Fruit fly (Drosophila melanogaster) whole organism, embryonic: ENCODE measurements around the gene CG2321.

Experiments
- Abd-B ChIP-seq: fragments of 200-800 bp; sonication (Bioruptor generic); optimal IDR thresholded peaks from 2 replicates; lab custom pipeline; 2018; ENCODE audit warnings: missing biosample characterization, mild to moderate bottlenecking, missing genetic modification characterization, moderate library complexity
- Atf-2 ChIP-seq: fragments of 200-800 bp; sonication (Bioruptor generic); optimal IDR thresholded peaks from 2 replicates; lab custom pipeline; 2016; ENCODE audit warnings: missing biosample characterization, missing genetic modification characterization
- Atf6 ChIP-seq: fragments of 200-800 bp; sonication (Bioruptor generic); IDR thresholded peaks from 2 replicates; pipeline ENCODE4 v1.3.6; 2022; ENCODE audit warnings: missing biosample characterization, missing genetic modification characterization
- Bteb2 ChIP-seq: fragments of 200-800 bp; sonication (Bioruptor generic); optimal IDR thresholded peaks from 2 replicates; lab custom pipeline; 2016; ENCODE audit warnings: missing biosample characterization, missing genetic modification characterization
- CG12942 ChIP-seq: fragments of 200-800 bp; sonication (Bioruptor generic); optimal IDR thresholded peaks from 3 replicates; lab custom pipeline; 2016; ENCODE audit warnings: missing biosample characterization, missing genetic modification characterization
- CG17829 ChIP-seq: fragments of 200-800 bp; optimal IDR thresholded peaks from 2 replicates; lab custom pipeline; 2019; ENCODE audit warnings: missing biosample characterization, mild to moderate bottlenecking, missing genetic modification characterization, moderate library complexity
- CG2129 ChIP-seq: fragments of 200-800 bp; sonication (Bioruptor generic); IDR thresholded peaks from 2 replicates; pipeline ENCODE4 v1.3.6; 2022; ENCODE audit warnings: missing biosample characterization, missing genetic modification characterization; ENCODE audit not compliant: partially characterized antibody
- CG3995 ChIP-seq: fragments of 200-800 bp; sonication (Bioruptor generic); optimal IDR thresholded peaks from 3 replicates; lab custom pipeline; 2016; ENCODE audit warnings: missing biosample characterization, missing genetic modification characterization
- CG5180 ChIP-seq: fragments of 200-800 bp; sonication (Bioruptor generic); optimal IDR thresholded peaks from 3 replicates; lab custom pipeline; 2017; ENCODE audit warnings: missing biosample characterization, missing genetic modification characterization, mild to moderate bottlenecking, moderate library complexity, missing genetic modification reagents
- CG7556 ChIP-seq: fragments of 200-800 bp; sonication (Bioruptor generic); optimal IDR thresholded peaks from 2 replicates; lab custom pipeline; 2017; ENCODE audit warnings: missing biosample characterization, mild to moderate bottlenecking, missing genetic modification characterization
- CG8359 ChIP-seq: fragments of 200-800 bp; sonication (Bioruptor generic); optimal IDR thresholded peaks from 2 replicates; lab custom pipeline; 2017; ENCODE audit warnings: missing biosample characterization, mild to moderate bottlenecking, missing genetic modification characterization, borderline replicate concordance
- CG9932 ChIP-seq: fragments of 200-800 bp; sonication (Bioruptor generic); IDR thresholded peaks from 2 replicates; pipeline ENCODE4 v1.3.6; 2022; ENCODE audit warnings: missing biosample characterization, missing genetic modification characterization
- CTCF ChIP-seq: fragments of 200-800 bp; sonication (Bioruptor generic); optimal IDR thresholded peaks from 2 replicates; lab custom pipeline; 2017; ENCODE audit warnings: missing biosample characterization, mild to moderate bottlenecking, missing genetic modification characterization, moderate library complexity
- Deaf1 ChIP-seq: fragments of 200-800 bp; optimal IDR thresholded peaks from 3 replicates; lab custom pipeline; 2019; ENCODE audit warnings: missing biosample characterization, mild to moderate bottlenecking, missing genetic modification characterization, moderate library complexity
- Drgx ChIP-seq: fragments of 200-800 bp; sonication (Bioruptor generic); IDR thresholded peaks from 2 replicates; pipeline ENCODE4 v1.3.6; 2022; ENCODE audit warnings: missing biosample characterization, missing genetic modification characterization
- Ets97D ChIP-seq: fragments of 200-800 bp; sonication (Bioruptor generic); optimal IDR thresholded peaks from 3 replicates; lab custom pipeline; 2016; ENCODE audit warnings: missing biosample characterization, missing genetic modification characterization
- Fer2 ChIP-seq: fragments of 200-800 bp; sonication (Bioruptor generic); optimal IDR thresholded peaks from 2 replicates; lab custom pipeline; 2018; ENCODE audit warnings: missing biosample characterization, mild to moderate bottlenecking, missing genetic modification characterization, moderate library complexity
- Hand ChIP-seq: fragments of 200-800 bp; sonication (Bioruptor generic); optimal IDR thresholded peaks from 2 replicates; lab custom pipeline; 2017; ENCODE audit warnings: mild to moderate bottlenecking, missing biosample characterization, missing genetic modification reagents, missing genetic modification characterization
- Jarid2 ChIP-seq: fragments of 200-800 bp; sonication (Bioruptor generic); optimal IDR thresholded peaks from 3 replicates; lab custom pipeline; 2017; ENCODE audit warnings: mild to moderate bottlenecking, missing biosample characterization, missing genetic modification reagents, missing genetic modification characterization
- Lim3 ChIP-seq: fragments of 200-800 bp; sonication (Bioruptor generic); IDR thresholded peaks from 2 replicates; pipeline ENCODE4 v1.3.6; 2022; ENCODE audit warnings: missing biosample characterization, missing genetic modification characterization
- Max ChIP-seq: fragments of 200-800 bp; sonication (Bioruptor generic); optimal IDR thresholded peaks from 2 replicates; lab custom pipeline; 2016; ENCODE audit warnings: missing biosample characterization, mild to moderate bottlenecking, missing genetic modification characterization
- Mes4 ChIP-seq: fragments of 200-800 bp; sonication (Bioruptor generic); optimal IDR thresholded peaks from 2 replicates; lab custom pipeline; 2016; ENCODE audit warnings: missing biosample characterization, missing genetic modification characterization
- Neu2 ChIP-seq: fragments of 200-800 bp; sonication (Bioruptor generic); optimal IDR thresholded peaks from 3 replicates; lab custom pipeline; 2016; ENCODE audit warnings: missing biosample characterization, missing genetic modification characterization, borderline replicate concordance
- Nf-YB ChIP-seq: fragments of 200-800 bp; sonication (Bioruptor generic); optimal IDR thresholded peaks from 3 replicates; lab custom pipeline; 2019; ENCODE audit warnings: missing biosample characterization, mild to moderate bottlenecking, missing genetic modification characterization, moderate library complexity
- Opbp ChIP-seq: fragments of 200-800 bp; sonication (Bioruptor generic); IDR thresholded peaks from 3 replicates; pipeline ENCODE4 v1.3.6; 2022; ENCODE audit warnings: missing biosample characterization, missing genetic modification characterization; ENCODE audit not compliant: partially characterized antibody
- Stat92E ChIP-seq, 3 experiments: fragments of >200 bp in 2 of 3; fragments of 200-800 bp in 1 of 3; sonication (Bioruptor generic) in 1 of 3; optimal IDR thresholded peaks; 2 replicates each; lab custom pipeline; 2017 to 2019; ENCODE audit warnings: missing biosample characterization in 3 of 3, missing genetic modification characterization in 3 of 3, mild to moderate bottlenecking in 1 of 3, moderate library complexity in 1 of 3
- Taf1 ChIP-seq: fragments of 200-800 bp; sonication (Bioruptor generic); IDR thresholded peaks from 2 replicates; pipeline ENCODE4 v1.3.6; 2022; ENCODE audit warnings: missing biosample characterization, missing genetic modification characterization
- Xrp1 ChIP-seq: fragments of 200-800 bp; sonication (Bioruptor generic); IDR thresholded peaks from 2 replicates; pipeline ENCODE4 v1.3.6; 2022; ENCODE audit warnings: missing biosample characterization, missing genetic modification characterization
- ash1 ChIP-seq: fragments of 200-800 bp; sonication (Bioruptor generic); optimal IDR thresholded peaks from 2 replicates; lab custom pipeline; 2018; ENCODE audit warnings: missing biosample characterization, mild to moderate bottlenecking, missing genetic modification characterization
- caup ChIP-seq: fragments of 200-800 bp; sonication (Bioruptor generic); optimal IDR thresholded peaks from 3 replicates; lab custom pipeline; 2017; ENCODE audit warnings: missing biosample characterization, mild to moderate bottlenecking, missing genetic modification characterization, moderate library complexity; ENCODE audit not compliant: severe bottlenecking
- cg ChIP-seq: fragments of 200-800 bp; sonication (Bioruptor generic); optimal IDR thresholded peaks from 3 replicates; lab custom pipeline; 2019; ENCODE audit warnings: missing biosample characterization, mild to moderate bottlenecking, missing genetic modification characterization, moderate library complexity
- danr ChIP-seq: fragments of 200-800 bp; sonication (Bioruptor generic); IDR thresholded peaks from 2 replicates; pipeline ENCODE4 v1.3.6; 2022; ENCODE audit warnings: missing biosample characterization, missing genetic modification characterization
- dimm ChIP-seq: fragments of 200-800 bp; sonication (Bioruptor generic); IDR thresholded peaks from 2 replicates; pipeline ENCODE4 v1.3.6; 2022; ENCODE audit warnings: missing biosample characterization, missing genetic modification characterization
- dm ChIP-seq: fragments of 200-800 bp; sonication (Bioruptor generic); optimal IDR thresholded peaks from 3 replicates; lab custom pipeline; 2016; ENCODE audit warnings: missing biosample characterization, missing genetic modification characterization
- eve ChIP-seq, 2 experiments: fragments of >200 bp; optimal IDR thresholded peaks; 2 replicates each; lab custom pipeline; 2017; ENCODE audit warnings: missing biosample characterization in 2 of 2, missing genetic modification characterization in 2 of 2
- gsb-n ChIP-seq: fragments of 200-800 bp; sonication (Bioruptor generic); optimal IDR thresholded peaks from 3 replicates; lab custom pipeline; 2018; ENCODE audit warnings: missing biosample characterization, mild to moderate bottlenecking, missing genetic modification characterization
- lbe ChIP-seq: fragments of 200-800 bp; sonication (Bioruptor generic); optimal IDR thresholded peaks from 2 replicates; lab custom pipeline; 2016; ENCODE audit warnings: missing biosample characterization, mild to moderate bottlenecking, missing genetic modification characterization
- lola ChIP-seq, 3 experiments: fragments of >200 bp in 2 of 3; fragments of 200-800 bp in 1 of 3; sonication (Bioruptor generic) in 1 of 3; optimal IDR thresholded peaks; 2 replicates each; lab custom pipeline; 2017 to 2019; ENCODE audit warnings: missing biosample characterization in 3 of 3, missing genetic modification characterization in 3 of 3, mild to moderate bottlenecking in 1 of 3, moderate library complexity in 1 of 3
- luna ChIP-seq: fragments of 200-800 bp; sonication (Bioruptor generic); optimal IDR thresholded peaks from 2 replicates; lab custom pipeline; 2016; ENCODE audit warnings: missing biosample characterization, missing genetic modification characterization
- nerfin-2 ChIP-seq: fragments of 200-800 bp; sonication (Bioruptor generic); IDR thresholded peaks from 2 replicates; pipeline ENCODE4 v1.3.6; 2022; ENCODE audit warnings: missing biosample characterization, missing genetic modification characterization; ENCODE audit not compliant: partially characterized antibody
- pros ChIP-seq: fragments of 200-800 bp; sonication (Bioruptor generic); optimal IDR thresholded peaks from 3 replicates; lab custom pipeline; 2019; ENCODE audit warnings: missing biosample characterization, mild to moderate bottlenecking, missing genetic modification characterization, moderate library complexity
- sd ChIP-seq: fragments of 200-800 bp; sonication (Bioruptor generic); optimal IDR thresholded peaks from 3 replicates; lab custom pipeline; 2018; ENCODE audit warnings: missing biosample characterization, mild to moderate bottlenecking, missing genetic modification characterization, moderate library complexity
- ssp ChIP-seq: fragments of 200-800 bp; sonication (Bioruptor generic); IDR thresholded peaks from 2 replicates; pipeline ENCODE4 v1.3.6; 2022; ENCODE audit warnings: missing biosample characterization, missing genetic modification characterization
- tx ChIP-seq: fragments of 200-800 bp; sonication (Bioruptor generic); optimal IDR thresholded peaks from 2 replicates; lab custom pipeline; 2016; ENCODE audit warnings: missing biosample characterization, missing genetic modification characterization
- vvl ChIP-seq: fragments of 200-800 bp; sonication (Bioruptor generic); IDR thresholded peaks from 2 replicates; pipeline ENCODE4 v1.3.6; 2022; ENCODE audit warnings: missing biosample characterization, missing genetic modification characterization
- zen2 ChIP-seq: fragments of 200-800 bp; sonication (Bioruptor generic); IDR thresholded peaks from 3 replicates; pipeline ENCODE4 v1.3.6; 2022; ENCODE audit warnings: missing biosample characterization, missing genetic modification characterization; ENCODE audit not compliant: partially characterized antibody
- zfh1 ChIP-seq: fragments of 200-800 bp; sonication (Bioruptor generic); IDR thresholded peaks from 3 replicates; pipeline ENCODE4 v1.3.6; 2022; ENCODE audit warnings: missing biosample characterization, missing genetic modification characterization

Gene CG2321

DNA sequence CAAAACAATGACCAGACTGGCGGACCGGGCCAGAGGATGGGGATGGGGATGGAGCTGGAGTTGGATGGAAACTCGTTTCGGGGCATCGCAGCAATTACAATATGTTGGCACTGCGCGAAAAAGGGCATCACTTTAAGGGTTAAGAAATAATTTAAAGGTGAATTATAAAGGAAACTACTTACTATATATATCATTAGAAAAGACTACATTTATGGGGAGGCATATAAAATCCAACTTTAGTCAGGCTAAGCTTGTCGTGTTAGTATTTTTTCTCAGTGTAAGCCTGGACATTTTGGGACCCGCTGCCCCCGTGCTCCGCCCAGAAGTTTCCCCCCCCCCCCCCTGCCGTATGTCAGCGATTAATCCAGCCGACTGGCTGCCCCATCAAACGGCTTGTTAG, 17.5 kb upstream of the CG2321 start (continued):
- TF ChIP-seq dimm (GFP tag; lab: Robert Waterston, UW) (no peak), tx (GFP tag; lab: Kevin White, UChicago) (no peak), cg (GFP tag; lab: Kevin White, UChicago) (no peak), CG5180 (no peak), Nf-YB (GFP tag; lab: Kevin White, UChicago) (no peak), CG8359 (GFP tag; lab: Kevin White, UChicago) (no peak), Lim3 (GFP tag; lab: Robert Waterston, UW) (no peak), Drgx (peak; percentile 33; the same call in 1 of the 2 replicates), gsb-n (tag; lab: Kevin White, UChicago) (no peak), CTCF (GFP tag; lab: Kevin White, UChicago) (no peak), Max (GFP tag; lab: Kevin White, UChicago) (no peak), pros (no peak), Taf1 (GFP tag; lab: Robert Waterston, UW) (no peak), CG3995 (GFP tag; lab: Kevin White, UChicago) (no peak), Bteb2 (GFP tag; lab: Kevin White, UChicago) (no peak), Hand (GFP tag; lab: Kevin White, UChicago) (no peak), CG2129 (no peak), CG12942 (GFP tag; lab: Kevin White, UChicago) (no peak), Xrp1 (GFP tag; lab: Robert Waterston, UW) (peak; percentile 54; the same call in 1 of the 2 replicates), CG17829 (tag; lab: Kevin White, UChicago) (peak; percentile 27), eve (GFP tag; optimal IDR thresholded peaks at IDR 0.05; lab: Kevin White, UChicago) (no peak), vvl (0 out of 2 replicates have a peak, but pooled peaks have one; percentile 33), Fer2 (tag; lab: Kevin White, UChicago) (no peak), Ets97D (no peak), Mes4 (GFP tag; lab: Kevin White, UChicago) (no peak), Opbp (GFP tag; lab: Robert Waterston, UW) (no peak), CG7556 (no peak), caup (GFP tag; lab: Kevin White, UChicago) (no peak), ssp (GFP tag; lab: Robert Waterston, UW) (no peak), Neu2 (GFP tag; lab: Kevin White, UChicago) (no peak), Stat92E (GFP tag; optimal IDR thresholded peaks at IDR 0.05; lab: Kevin White, UChicago) (no peak), lbe (GFP tag; lab: Kevin White, UChicago) (peak; percentile 55), dm (GFP tag; lab: Kevin White, UChicago) (no peak), Jarid2 (GFP tag; lab: Kevin White, UChicago) (no peak), lola (GFP tag; optimal IDR thresholded peaks at IDR 0.05; lab: Kevin White, UChicago) (no peak), CG9932 (GFP tag; lab: Robert Waterston, UW) (no peak), nerfin-2 (no peak), zen2 (no peak), luna (GFP tag; lab: Kevin White, UChicago) (no peak), Atf6 (no peak), Abd-B (no peak), danr (GFP tag; lab: Robert Waterston, UW) (0 out of 2 replicates have a peak, but pooled peaks have one; percentile 8), Deaf1 (no peak), Atf-2 (no peak), zfh1 (GFP tag; lab: Robert Waterston, UW) (peak; percentile 40; the same call in 1 of the 3 replicates), sd (tag; lab: Kevin White, UChicago) (no peak), ash1 (GFP tag; lab: Kevin White, UChicago) (no peak)
